Worm (Caenorhabditis elegans) whole organism, late embryonic: ENCODE results near the gene str-214.

Experiments
- Y22D7AL.16 ChIP-seq: sonication (generic microtip); optimal IDR thresholded peaks from 2 replicates; lab custom pipeline; 2016; ENCODE audit warnings: missing genetic modification characterization, missing compliant biosample characterization
- ceh-31 ChIP-seq: sonication (generic microtip); optimal IDR thresholded peaks from 2 replicates; lab custom pipeline; 2016; ENCODE audit warnings: missing genetic modification characterization, missing compliant biosample characterization
- fkh-6 ChIP-seq: sonication (generic microtip); optimal IDR thresholded peaks from 2 replicates; lab custom pipeline; 2016; ENCODE audit warnings: missing genetic modification characterization, missing compliant biosample characterization
- madf-2 ChIP-seq: sonication (generic microtip); optimal IDR thresholded peaks from 2 replicates; lab custom pipeline; 2017; ENCODE audit warnings: missing genetic modification characterization, missing compliant biosample characterization
- nfya-1 ChIP-seq: sonication (generic microtip); optimal IDR thresholded peaks from 2 replicates; lab custom pipeline; 2017; ENCODE audit warnings: missing genetic modification characterization, mild to moderate bottlenecking, missing compliant biosample characterization, antibody characterized with exemption, moderate library complexity
- pha-4 ChIP-seq: fragments of 150-350 bp; optimal IDR thresholded peaks from 2 replicates; lab custom pipeline; 2018; ENCODE audit warnings: missing biosample characterization, missing genetic modification reagents, missing genetic modification characterization
- tbx-2 ChIP-seq: sonication (generic microtip); optimal IDR thresholded peaks from 2 replicates; lab custom pipeline; 2016; ENCODE audit warnings: missing genetic modification characterization, missing compliant biosample characterization
- unc-42 ChIP-seq: sonication (generic microtip); optimal IDR thresholded peaks from 2 replicates; lab custom pipeline; 2016; ENCODE audit warnings: missing genotype, missing genetic modification characterization, missing compliant biosample characterization
- ztf-16 ChIP-seq: sonication (generic microtip); optimal IDR thresholded peaks from 2 replicates; lab custom pipeline; 2017; ENCODE audit warnings: missing genetic modification characterization, missing compliant biosample characterization

DNA sequence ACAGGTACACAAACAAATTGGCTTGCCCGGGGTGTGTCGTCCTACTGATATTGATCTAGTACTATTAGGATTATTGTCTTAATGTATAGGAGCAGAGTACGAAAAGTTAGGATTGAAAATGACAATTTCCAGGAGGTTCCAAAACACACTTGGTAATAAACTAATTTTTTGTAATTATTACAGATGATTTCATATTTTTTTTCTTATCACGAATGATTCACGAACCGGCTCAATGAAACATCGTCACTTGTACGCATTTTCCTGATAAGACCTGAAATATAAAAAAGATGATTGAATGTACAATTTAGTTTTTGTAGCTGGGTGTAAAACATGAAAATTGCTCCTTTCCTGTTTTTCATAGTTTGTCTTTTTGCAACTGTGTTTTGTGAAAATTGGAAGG, 12.7 kb upstream of the str-214 start, which contains the start of the genes C31A11.13 and oac-6:
- no peak for TF ChIP-seq ztf-16 (tag; lab: Kevin White, UChicago)
- TF ChIP-seq nfya-1 (tag; lab: Kevin White, UChicago) = no peak
- TF ChIP-seq ceh-31 (tag; lab: Kevin White, UChicago) = no peak
- no peak for TF ChIP-seq madf-2 (tag; lab: Kevin White, UChicago)
- no peak for TF ChIP-seq Y22D7AL.16 (tag; lab: Kevin White, UChicago)
- no peak for TF ChIP-seq unc-42 (tag; lab: Kevin White, UChicago)
- TF ChIP-seq pha-4 = no peak
- no peak for TF ChIP-seq tbx-2 (tag; lab: Kevin White, UChicago)
- TF ChIP-seq fkh-6 (tag; lab: Kevin White, UChicago) = no peak
